Worm (Caenorhabditis elegans): ENCODE results near the gene F20H11.4.
A peak's percentile ranks its signal among the peaks of the same experiment; 100 is the strongest.

Gene F20H11.4

DNA sequence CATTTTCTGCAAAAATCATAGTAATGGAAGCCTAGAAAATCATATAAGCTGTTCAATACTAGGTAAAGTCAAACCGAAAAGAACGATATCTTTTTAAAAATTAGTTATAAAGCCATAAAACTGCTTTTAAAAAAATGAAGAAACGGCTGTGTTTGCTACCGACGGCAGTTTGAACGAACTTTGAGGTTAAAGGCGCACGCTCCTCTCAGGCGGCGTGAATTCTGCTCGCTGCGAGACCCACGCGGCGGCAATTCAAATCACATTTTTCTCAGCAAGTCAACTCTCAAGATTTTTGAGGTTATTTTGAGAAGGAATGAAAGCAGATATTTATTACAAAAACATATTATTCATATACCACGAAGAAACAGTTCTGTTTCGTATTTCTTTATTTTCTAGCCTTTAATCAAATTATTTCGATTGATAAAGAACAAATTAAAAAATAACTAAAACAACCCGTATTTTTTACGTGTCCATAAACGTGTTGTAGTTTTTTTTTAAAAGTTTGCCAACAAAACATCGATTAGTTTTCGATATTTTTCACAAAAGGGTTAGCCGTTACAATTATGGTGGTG, at the start of gene F20H11.4, which contains the start of gene mdh-2:
Gene F20H11.4 (plus strand): TSS at position 522 of the 572 bp plus-strand sequence.
Gene mdh-2 (minus strand): TSS at position 6 of the 572 bp plus-strand sequence.
- TF ChIP-seq nhr-237 (tag; optimal IDR thresholded peaks at IDR 0.05): peak; percentile 37
- peak; percentile 51 for TF ChIP-seq pha-4 (tag; optimal IDR thresholded peaks at IDR 0.05)
- TF ChIP-seq sem-2 (GFP tag; optimal IDR thresholded peaks at IDR 0.05): no peak
- no peak for TF ChIP-seq elt-3 (tag; optimal IDR thresholded peaks at IDR 0.05)
- peak; percentile 52 for TF ChIP-seq hlh-1 (tag; optimal IDR thresholded peaks at IDR 0.05)
- no peak for TF ChIP-seq M03D4.4 (tag; optimal IDR thresholded peaks at IDR 0.05)
- peak; percentile 92 for TF ChIP-seq mep-1 (tag; optimal IDR thresholded peaks at IDR 0.05)
- peak; percentile 81 for TF ChIP-seq lsy-2 (tag; optimal IDR thresholded peaks at IDR 0.05)
- no peak for TF ChIP-seq sptf-1 (tag; optimal IDR thresholded peaks at IDR 0.05)
- no peak for TF ChIP-seq tbx-8 (GFP tag; optimal IDR thresholded peaks at IDR 0.05)

DNA sequence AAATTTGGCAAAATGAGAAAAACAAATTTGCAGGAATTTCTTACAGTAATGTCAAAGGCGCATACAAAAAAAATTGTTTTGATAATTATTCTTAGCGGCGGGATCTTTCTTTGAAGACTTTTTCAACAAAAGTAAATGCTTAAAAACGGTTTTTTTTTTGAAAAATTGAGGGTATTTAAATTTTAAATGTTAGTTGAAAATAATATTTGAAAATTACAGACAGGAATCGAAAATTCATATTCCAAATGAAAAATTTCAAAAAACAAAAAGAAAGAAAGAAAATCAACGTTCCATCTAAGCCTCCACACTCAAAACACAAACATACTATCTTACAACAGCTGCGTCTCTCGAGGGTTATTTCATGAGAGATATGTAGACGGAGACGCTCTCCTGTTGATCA, 31.3 kb upstream of the F20H11.4 start:
- TF ChIP-seq ceh-39 (tag; optimal IDR thresholded peaks at IDR 0.05) (no peak), ztf-11 (tag; optimal IDR thresholded peaks at IDR 0.05) (no peak), ham-2 (GFP tag; optimal IDR thresholded peaks at IDR 0.05) (no peak), nhr-12 (tag; optimal IDR thresholded peaks at IDR 0.05) (no peak), tbx-8 (GFP tag; optimal IDR thresholded peaks at IDR 0.05) (no peak), drap-1 (GFP tag; optimal IDR thresholded peaks at IDR 0.05) (no peak), blmp-1 (tag; optimal IDR thresholded peaks at IDR 0.05) (no peak), lin-32 (GFP tag; optimal IDR thresholded peaks at IDR 0.05) (no peak), pha-4 (tag; optimal IDR thresholded peaks at IDR 0.05) (no peak), unc-120 (tag; optimal IDR thresholded peaks at IDR 0.05; ENCODE audit: poor library complexity, severe bottlenecking) (no peak), unc-39 (tag; optimal IDR thresholded peaks at IDR 0.05) (no peak), elt-1 (tag; optimal IDR thresholded peaks at IDR 0.05; ENCODE audit: borderline replicate concordance, insufficient read depth) (no peak), cnd-1 (tag; optimal IDR thresholded peaks at IDR 0.05) (no peak)

DNA sequence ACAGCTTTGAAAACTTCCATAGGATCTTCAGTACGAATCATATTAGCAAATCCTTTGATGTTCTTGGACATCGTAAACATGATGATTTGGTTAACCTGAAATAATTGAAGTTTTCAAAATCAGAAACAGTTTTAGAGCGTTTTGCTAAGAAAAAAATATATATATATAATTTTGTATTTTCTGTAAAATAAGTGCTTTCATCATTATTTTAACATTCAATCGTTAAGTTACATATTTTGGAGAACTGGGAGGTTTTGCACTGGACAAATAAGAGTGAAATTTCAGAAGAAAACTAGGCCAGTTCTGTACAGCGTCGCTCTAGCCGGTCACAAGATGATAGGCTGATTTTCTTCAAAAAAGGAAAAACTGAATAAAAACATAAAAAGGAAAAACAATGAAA, 29.9 kb upstream of the F20H11.4 start, which contains the start of gene F27B3.6:
Gene F27B3.6 (minus strand): TSS at position 101 of the 400 bp plus-strand sequence.
- TF ChIP-seq drap-1 (GFP tag; optimal IDR thresholded peaks at IDR 0.05): no peak

- TF ChIP-seq ceh-43 (GFP tag; optimal IDR thresholded peaks at IDR 0.05): no peak
- TF ChIP-seq zip-8 (tag; optimal IDR thresholded peaks at IDR 0.05): no peak
- no peak for TF ChIP-seq mep-1 (tag; optimal IDR thresholded peaks at IDR 0.05)
- no peak for TF ChIP-seq ceh-39 (tag; optimal IDR thresholded peaks at IDR 0.05)
- no peak for TF ChIP-seq lsy-2 (tag; optimal IDR thresholded peaks at IDR 0.05)
- TF ChIP-seq mab-5 (tag; optimal IDR thresholded peaks at IDR 0.05): no peak
- no peak for TF ChIP-seq unc-62 (GFP tag; optimal IDR thresholded peaks at IDR 0.05)
- no peak for TF ChIP-seq pha-4 (tag; optimal IDR thresholded peaks at IDR 0.05)
- no peak for TF ChIP-seq unc-120 (tag; optimal IDR thresholded peaks at IDR 0.05; ENCODE audit: poor library complexity, severe bottlenecking)
- TF ChIP-seq drap-1 (GFP tag; optimal IDR thresholded peaks at IDR 0.05): no peak
Observed at ce11 chrIII:6579398-6579797, 29.0 kb upstream of the F20H11.4 start, which contains the start of gene F27B3.8. F27B3.8 (plus strand) TSS chrIII:6579698.

ce11 chrIII:6581585-6581984, 26.8 kb upstream of the F20H11.4 start, which contains the start of gene acr-21:
acr-21 (plus strand) TSS chrIII:6581885.
- TF ChIP-seq nhr-12 (tag; optimal IDR thresholded peaks at IDR 0.05): no peak
- TF ChIP-seq lsy-2 (tag; optimal IDR thresholded peaks at IDR 0.05): no peak
- no peak for TF ChIP-seq sem-2 (GFP tag; optimal IDR thresholded peaks at IDR 0.05)
- no peak for TF ChIP-seq blmp-1 (tag; optimal IDR thresholded peaks at IDR 0.05)
- TF ChIP-seq nhr-76 (tag; optimal IDR thresholded peaks at IDR 0.05): no peak
- no peak for TF ChIP-seq ceh-83 (GFP tag; optimal IDR thresholded peaks at IDR 0.05)
- TF ChIP-seq mab-5 (tag; optimal IDR thresholded peaks at IDR 0.05): no peak
- TF ChIP-seq unc-120 (tag; optimal IDR thresholded peaks at IDR 0.05; ENCODE audit: poor library complexity, severe bottlenecking): no peak
- TF ChIP-seq nhr-28 (tag; optimal IDR thresholded peaks at IDR 0.05): no peak
- TF ChIP-seq ceh-43 (GFP tag; optimal IDR thresholded peaks at IDR 0.05): no peak
- TF ChIP-seq ceh-39 (tag; optimal IDR thresholded peaks at IDR 0.05): no peak
- TF ChIP-seq nhr-237 (tag; optimal IDR thresholded peaks at IDR 0.05): no peak
- no peak for TF ChIP-seq mls-2 (tag; optimal IDR thresholded peaks at IDR 0.05)
- no peak for TF ChIP-seq snpc-4 (tag; optimal IDR thresholded peaks at IDR 0.05)
- TF ChIP-seq unc-39 (tag; optimal IDR thresholded peaks at IDR 0.05): no peak
- no peak for TF ChIP-seq lin-13 (tag; optimal IDR thresholded peaks at IDR 0.05)
- no peak for TF ChIP-seq mep-1 (tag; optimal IDR thresholded peaks at IDR 0.05)
- TF ChIP-seq bed-3 (GFP tag; optimal IDR thresholded peaks at IDR 0.05): no peak

All from whole organism, mixed stage, embryonic.